Worm (Caenorhabditis elegans): ENCODE data around the gene H03E18.2.

DNA sequence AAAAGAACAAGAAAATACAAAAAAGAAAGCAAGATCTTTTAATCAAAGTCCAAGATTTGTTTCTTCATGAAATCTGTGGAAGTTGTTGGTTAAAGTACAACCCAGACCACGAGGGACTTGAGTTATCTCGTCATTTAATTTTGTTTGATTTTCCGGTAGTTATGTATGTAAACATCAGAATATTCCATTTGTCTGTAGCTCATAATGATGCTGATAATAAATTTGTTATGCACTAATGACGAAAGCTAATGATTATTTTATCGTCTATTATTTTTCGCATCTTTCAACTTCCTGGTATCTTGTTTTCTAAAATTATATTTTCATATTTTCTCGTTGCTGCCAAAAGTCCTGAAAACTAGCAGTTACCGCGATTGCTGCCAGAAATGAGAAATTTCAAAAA is 2.7 kb upstream of the H03E18.2 start:
- TF ChIP-seq ceh-2 (tag; optimal IDR thresholded peaks at IDR 0.05) (no peak), ama-1 (optimal IDR thresholded peaks at IDR 0.05) (no peak), ceh-30 (tag; optimal IDR thresholded peaks at IDR 0.05) (no peak), nhr-232 (tag; optimal IDR thresholded peaks at IDR 0.05) (no peak), fkh-6 (tag; optimal IDR thresholded peaks at IDR 0.05) (no peak), lin-11 (tag; optimal IDR thresholded peaks at IDR 0.05) (no peak), pag-3 (tag; optimal IDR thresholded peaks at IDR 0.05; ENCODE audit: borderline replicate concordance) (no peak), ceh-18 (tag; optimal IDR thresholded peaks at IDR 0.05) (no peak), unc-42 (tag; optimal IDR thresholded peaks at IDR 0.05) (no peak), tbx-2 (tag; optimal IDR thresholded peaks at IDR 0.05) (no peak), hlh-15 (tag; optimal IDR thresholded peaks at IDR 0.05) (no peak), sox-4 (tag; optimal IDR thresholded peaks at IDR 0.05) (no peak), nhr-11 (tag; optimal IDR thresholded peaks at IDR 0.05) (no peak), zip-5 (tag; optimal IDR thresholded peaks at IDR 0.05) (no peak)
